Worm (Caenorhabditis elegans) whole organism, midembryonic: ENCODE measurements around the gene T04B2.8.

ENCODE experiments used
- T22C8.4 ChIP-seq: fragments of 200-800 bp; sonication (Bioruptor generic); IDR thresholded peaks from 2 replicates; pipeline ENCODE4 v1.3.6; 2022; ENCODE audit warnings: missing genetic modification characterization, missing compliant biosample characterization
- flt-1 ChIP-seq: fragments of 200-800 bp; sonication (Bioruptor generic); IDR thresholded peaks from 2 replicates; pipeline ENCODE4 v1.3.6; 2022; ENCODE audit warnings: missing genetic modification characterization, missing compliant biosample characterization
- ref-1 ChIP-seq: fragments of 200-800 bp; sonication (Bioruptor generic); conservative IDR thresholded peaks from 2 replicates; pipeline ENCODE4 v1.3.6; 2022; ENCODE audit warnings: missing genetic modification reagents, missing genetic modification characterization, missing compliant biosample characterization
- ztf-23 ChIP-seq: fragments of 200-800 bp; sonication (Bioruptor generic); IDR thresholded peaks from 2 replicates; pipeline ENCODE4 v1.3.6; 2022; ENCODE audit warnings: missing genetic modification reagents, missing genetic modification characterization, missing compliant biosample characterization
- ztf-29 ChIP-seq: fragments of 200-800 bp; sonication (Bioruptor generic); IDR thresholded peaks from 2 replicates; pipeline ENCODE4 v1.3.6; 2022; ENCODE audit warnings: missing genetic modification reagents, missing genetic modification characterization, missing compliant biosample characterization

DNA sequence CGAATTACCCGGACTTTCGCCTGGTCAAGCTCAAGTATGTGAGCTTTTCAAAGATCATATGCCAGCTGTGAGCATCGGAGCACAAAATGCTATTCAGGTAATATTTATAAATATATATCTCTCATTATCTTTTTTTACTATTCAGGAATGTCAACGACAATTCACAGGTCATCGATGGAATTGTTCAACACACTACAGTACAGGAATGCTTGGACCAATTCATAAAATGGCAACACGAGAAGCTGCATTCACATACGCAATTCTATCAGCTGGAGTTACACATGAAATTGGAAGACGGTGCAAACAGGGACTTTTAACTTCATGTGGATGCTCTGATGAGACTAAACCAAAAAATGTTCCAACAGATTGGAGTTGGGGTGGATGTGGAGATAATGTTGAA, 17.3 kb upstream of the T04B2.8 start:
- no peak for TF ChIP-seq T22C8.4
- TF ChIP-seq ztf-23 (GFP tag; lab: Robert Waterston, UW): no peak
- TF ChIP-seq flt-1 (GFP tag; lab: Robert Waterston, UW): no peak
- no peak for TF ChIP-seq ztf-29
- no peak for TF ChIP-seq ref-1
